Worm (Caenorhabditis elegans): Measurements from ENCODE around the gene fbxb-114.

fbxb-114 gene

DNA sequence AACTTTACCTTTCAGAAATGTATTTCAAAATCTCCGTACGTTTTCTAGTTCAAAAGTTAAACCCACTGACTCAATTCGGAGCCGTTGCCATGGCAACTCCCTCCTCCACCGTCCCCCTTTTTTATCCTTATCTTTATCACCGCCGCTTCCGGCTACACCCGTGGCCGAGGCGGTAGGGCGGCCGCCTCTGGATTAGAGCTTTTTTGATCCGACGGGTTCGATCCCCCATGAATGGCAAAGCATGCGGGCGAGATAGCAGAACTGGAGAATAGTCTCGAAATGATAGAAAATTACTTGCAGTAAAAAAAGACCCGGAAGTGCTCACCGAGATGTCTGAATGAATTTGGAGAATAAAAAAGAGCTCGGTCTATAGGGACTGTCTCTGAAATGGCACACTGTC lies 27.9 kb upstream of the fbxb-114 start (continued):
- TF ChIP-seq ceh-27 (GFP tag; optimal IDR thresholded peaks at IDR 0.05), result no peak
- no peak for TF ChIP-seq F33H1.4 (GFP tag; IDR thresholded peaks at IDR 0.05)
- no peak for TF ChIP-seq efl-1 (GFP tag; optimal IDR thresholded peaks at IDR 0.05)
- TF ChIP-seq sptf-2 (GFP tag; optimal IDR thresholded peaks at IDR 0.05), result no peak
- no peak for TF ChIP-seq K12H6.12 (tag; optimal IDR thresholded peaks at IDR 0.05)
- TF ChIP-seq zfh-2 (GFP tag; conservative IDR thresholded peaks at IDR 0.05), result peak; percentile 81
- TF ChIP-seq lin-26 (GFP tag; IDR thresholded peaks at IDR 0.05), result peak; percentile 46
- no peak for TF ChIP-seq snpc-1.3 (tag; optimal IDR thresholded peaks at IDR 0.05; ENCODE audit: insufficient read depth)
- TF ChIP-seq dpff-1 (tag; optimal IDR thresholded peaks at IDR 0.05), result no peak
- TF ChIP-seq athp-1 (tag; optimal IDR thresholded peaks at IDR 0.05), result no peak
- no peak for TF ChIP-seq cebp-2 (GFP tag; IDR thresholded peaks at IDR 0.05)
- TF ChIP-seq Y53F4B.3 (GFP tag; IDR thresholded peaks at IDR 0.05), result no peak
- no peak for TF ChIP-seq akir-1 (GFP tag; optimal IDR thresholded peaks at IDR 0.05)
- TF ChIP-seq B0019.2 (GFP tag; conservative IDR thresholded peaks at IDR 0.05), result no peak
- TF ChIP-seq egl-44 (GFP tag; IDR thresholded peaks at IDR 0.05), result 0 out of 2 replicates have a peak, but pooled peaks have one; percentile 19
- TF ChIP-seq hrde-1 (tag; optimal IDR thresholded peaks at IDR 0.05; ENCODE audit: borderline replicate concordance), result peak; percentile 45
- TF ChIP-seq F57A8.1 (GFP tag; optimal IDR thresholded peaks at IDR 0.05), result no peak
- TF ChIP-seq pha-4 (tag; optimal IDR thresholded peaks at IDR 0.05), result no peak
- peak; percentile 18 for TF ChIP-seq nhr-90 (tag; optimal IDR thresholded peaks at IDR 0.05)
- no peak for TF ChIP-seq somi-1 (GFP tag; optimal IDR thresholded peaks at IDR 0.05)
- TF ChIP-seq ztf-28 (GFP tag; IDR thresholded peaks at IDR 0.05), result no peak
- TF ChIP-seq hmg-1.2 (GFP tag; IDR thresholded peaks at IDR 0.05), result peak; percentile 51
- TF ChIP-seq tbp1 (GFP tag; optimal IDR thresholded peaks at IDR 0.05), result peak; percentile 88
- TF ChIP-seq pbrm-1 (GFP tag; IDR thresholded peaks at IDR 0.05), result peak; percentile 48; the same call in 1 of the 2 replicates
- no peak for TF ChIP-seq unc-62 (GFP tag; optimal IDR thresholded peaks at IDR 0.05)
- TF ChIP-seq ccch-3 (GFP tag; optimal IDR thresholded peaks at IDR 0.05), result no peak
- TF ChIP-seq ceh-91 (GFP tag; IDR thresholded peaks at IDR 0.05), result no peak
- TF ChIP-seq nfya-1 (tag; optimal IDR thresholded peaks at IDR 0.05; ENCODE audit: borderline replicate concordance, insufficient read depth), result no peak
- TF ChIP-seq Y67H2A.10 (GFP tag; conservative IDR thresholded peaks at IDR 0.05), result no peak
- no peak for TF ChIP-seq nhr-179 (tag; optimal IDR thresholded peaks at IDR 0.05)
- no peak for TF ChIP-seq F10E7.11 (tag; optimal IDR thresholded peaks at IDR 0.05)
- TF ChIP-seq cebp-1 (GFP tag; IDR thresholded peaks at IDR 0.05), result no peak
- no peak for TF ChIP-seq cebp-1 (tag; optimal IDR thresholded peaks at IDR 0.05)
- TF ChIP-seq nfyb-1 (GFP tag; IDR thresholded peaks at IDR 0.05), result 0 out of 2 replicates have a peak, but pooled peaks have one; percentile 30
- TF ChIP-seq snpc-3.4 (tag; optimal IDR thresholded peaks at IDR 0.05), result no peak
- peak; percentile 34; the same call in 1 of the 2 replicates for TF ChIP-seq rcor-1 (GFP tag; IDR thresholded peaks at IDR 0.05)
- no peak for TF ChIP-seq snpc-1.1 (tag; optimal IDR thresholded peaks at IDR 0.05; ENCODE audit: insufficient read depth)
- TF ChIP-seq attf-5 (GFP tag; optimal IDR thresholded peaks at IDR 0.05), result no peak
- TF ChIP-seq ets-4 (GFP tag; optimal IDR thresholded peaks at IDR 0.05), result no peak
- peak; percentile 82 for TF ChIP-seq D2030.7 (GFP tag; IDR thresholded peaks at IDR 0.05)
- no peak for TF ChIP-seq snpc-4 (GFP tag; optimal IDR thresholded peaks at IDR 0.05)
- peak in 1 of 4 experiments; percentile 69 for TF ChIP-seq snpc-4 (tag; optimal IDR thresholded peaks at IDR 0.05)
- TF ChIP-seq bed-1 (GFP tag; IDR thresholded peaks at IDR 0.05), result no peak
- no peak for TF ChIP-seq ceh-58 (GFP tag; IDR thresholded peaks at IDR 0.05)
- no peak; the same call in 1 of the 2 replicates for TF ChIP-seq madf-6 (GFP tag; IDR thresholded peaks at IDR 0.05)
- TF ChIP-seq lsy-27 (tag; optimal IDR thresholded peaks at IDR 0.05; ENCODE audit: borderline replicate concordance, insufficient read depth), result no peak
- peak in 1 of 2 experiments; percentile 42 for TF ChIP-seq rec-8 (tag; optimal IDR thresholded peaks at IDR 0.05)

Data from whole organism, young adult.